In genomic region chrII:14383644-14384043, ce11 we compare ENCODE assay signal across 4 worm cellular contexts.
TF ChIP-seq lines count a peak whose summit lies in the region.

Gene mes-2 (plus strand): TSS chrII:14383973.

TF ChIP-seq in whole organism, L2 larva, 48 proteins besides CTCF, POLR2A, EP300 and RAD21 (continues in another document):
- TF ChIP-seq elt-3 (tag; optimal IDR thresholded peaks at IDR 0.05; lab: Kevin White, UChicago) (no peak), ztf-4 (tag; optimal IDR thresholded peaks at IDR 0.05; lab: Kevin White, UChicago) (peak; percentile 27), alr-1 (tag; optimal IDR thresholded peaks at IDR 0.05; lab: Kevin White, UChicago) (no peak), nhr-129 (tag; optimal IDR thresholded peaks at IDR 0.05; lab: Kevin White, UChicago) (peak; percentile 74), nhr-77 (tag; optimal IDR thresholded peaks at IDR 0.05; lab: Kevin White, UChicago) (no peak), F13H6.1 (tag; optimal IDR thresholded peaks at IDR 0.05; lab: Kevin White, UChicago) (peak; percentile 63), C34F6.9 (tag; optimal IDR thresholded peaks at IDR 0.05; lab: Kevin White, UChicago) (peak; percentile 86), unc-39 (tag; optimal IDR thresholded peaks at IDR 0.05; lab: Kevin White, UChicago) (no peak), mab-5 (tag; optimal IDR thresholded peaks at IDR 0.05; lab: Kevin White, UChicago) (peak; percentile 78), mbf-1 (tag; optimal IDR thresholded peaks at IDR 0.05; lab: Kevin White, UChicago) (no peak), nhr-237 (tag; optimal IDR thresholded peaks at IDR 0.05; lab: Kevin White, UChicago) (no peak), sem-4 (tag; optimal IDR thresholded peaks at IDR 0.05; lab: Kevin White, UChicago) (peak; percentile 19), lsy-2 (tag; optimal IDR thresholded peaks at IDR 0.05; lab: Kevin White, UChicago) (peak; percentile 82 to 92), nhr-6 (tag; optimal IDR thresholded peaks at IDR 0.05; lab: Kevin White, UChicago) (peak; percentile 55), ZK546.5 (tag; optimal IDR thresholded peaks at IDR 0.05; lab: Kevin White, UChicago) (peak; percentile 25), ceh-16 (tag; optimal IDR thresholded peaks at IDR 0.05; lab: Kevin White, UChicago) (no peak), ceh-82 (tag; optimal IDR thresholded peaks at IDR 0.05; lab: Kevin White, UChicago) (peak; percentile 27), fos-1 (tag; optimal IDR thresholded peaks at IDR 0.05; lab: Kevin White, UChicago) (peak; percentile 16), lin-11 (tag; optimal IDR thresholded peaks at IDR 0.05; lab: Kevin White, UChicago) (no peak), unc-62 (GFP tag; optimal IDR thresholded peaks at IDR 0.05; lab: Kevin White, UChicago) (no peak), snpc-4 (tag; optimal IDR thresholded peaks at IDR 0.05; lab: Kevin White, UChicago) (peak; percentile 72), R02D3.7 (tag; optimal IDR thresholded peaks at IDR 0.05; lab: Kevin White, UChicago) (peak; percentile 38), nhr-21 (tag; optimal IDR thresholded peaks at IDR 0.05; lab: Kevin White, UChicago) (peak; percentile 70), nhr-25 (tag; optimal IDR thresholded peaks at IDR 0.05; lab: Kevin White, UChicago) (peak; percentile 72)

TF ChIP-seq in whole organism, L4 larva, 104 proteins besides CTCF, POLR2A, EP300 and RAD21 (continues in another document):
- TF ChIP-seq zag-1 (tag; optimal IDR thresholded peaks at IDR 0.05; lab: Kevin White, UChicago) (no peak), daf-8 (GFP tag; IDR thresholded peaks at IDR 0.05; lab: Robert Waterston, UW) (no peak), pha-4 (GFP tag; IDR thresholded peaks at IDR 0.05; lab: Robert Waterston, UW) (0 out of 2 replicates have a peak, but pooled peaks have one; percentile 44), pha-4 (tag; optimal IDR thresholded peaks at IDR 0.05; lab: Kevin White, UChicago) (peak; percentile 31), ceh-20 (GFP tag; IDR thresholded peaks at IDR 0.05; lab: Robert Waterston, UW) (no peak), duxl-1 (tag; optimal IDR thresholded peaks at IDR 0.05; lab: Kevin White, UChicago; ENCODE audit: poor library complexity) (no peak), D1046.2 (GFP tag; IDR thresholded peaks at IDR 0.05; lab: Robert Waterston, UW) (no peak), nhr-42 (GFP tag; IDR thresholded peaks at IDR 0.05; lab: Robert Waterston, UW) (peak; percentile 88), lin-39 (tag; optimal IDR thresholded peaks at IDR 0.05; lab: Kevin White, UChicago) (no peak), F10B5.3 (tag; optimal IDR thresholded peaks at IDR 0.05; lab: Kevin White, UChicago) (no peak), nhr-102 (tag; optimal IDR thresholded peaks at IDR 0.05; lab: Kevin White, UChicago) (peak; percentile 32), spr-3 (GFP tag; optimal IDR thresholded peaks at IDR 0.05; lab: Kevin White, UChicago) (no peak), lin-38 (GFP tag; IDR thresholded peaks at IDR 0.05; lab: Robert Waterston, UW) (peak; percentile 99), rbr-2 (tag; optimal IDR thresholded peaks at IDR 0.05; lab: Kevin White, UChicago) (peak; percentile 63), unc-130 (GFP tag; optimal IDR thresholded peaks at IDR 0.05; lab: Kevin White, UChicago) (peak; percentile 16), mdt-29 (GFP tag; IDR thresholded peaks at IDR 0.05; lab: Robert Waterston, UW) (no peak), ztf-7 (tag; optimal IDR thresholded peaks at IDR 0.05; lab: Kevin White, UChicago) (peak; percentile 41), Y75B8A.6 (GFP tag; IDR thresholded peaks at IDR 0.05; lab: Robert Waterston, UW) (no peak), unc-39 (tag; optimal IDR thresholded peaks at IDR 0.05; lab: Kevin White, UChicago) (no peak), nhr-10 (tag; optimal IDR thresholded peaks at IDR 0.05; lab: Kevin White, UChicago) (no peak), ceh-62 (tag; optimal IDR thresholded peaks at IDR 0.05; lab: Kevin White, UChicago) (no peak), nhr-11 (tag; optimal IDR thresholded peaks at IDR 0.05; lab: Kevin White, UChicago) (peak; percentile 33), F26F4.8 (GFP tag; conservative IDR thresholded peaks at IDR 0.05; lab: Robert Waterston, UW) (no peak), hlh-30 (tag; optimal IDR thresholded peaks at IDR 0.05; lab: Kevin White, UChicago; ENCODE audit: insufficient read depth) (peak; percentile 62)

TF ChIP-seq in whole organism, late embryonic, 69 proteins besides CTCF, POLR2A, EP300 and RAD21 (continues in another document):
- TF ChIP-seq ceh-14 (tag; optimal IDR thresholded peaks at IDR 0.05; lab: Kevin White, UChicago): no peak
- TF ChIP-seq ceh-31 (tag; optimal IDR thresholded peaks at IDR 0.05; lab: Kevin White, UChicago): peak; percentile 17
- no peak for TF ChIP-seq fax-1 (tag; optimal IDR thresholded peaks at IDR 0.05; lab: Kevin White, UChicago)
- no peak for TF ChIP-seq C38D4.7 (GFP tag; optimal IDR thresholded peaks at IDR 0.05; lab: Kevin White, UChicago)
- TF ChIP-seq tbx-2 (tag; optimal IDR thresholded peaks at IDR 0.05; lab: Kevin White, UChicago): peak; percentile 27
- no peak for TF ChIP-seq ceh-18 (tag; optimal IDR thresholded peaks at IDR 0.05; lab: Kevin White, UChicago)
- no peak for TF ChIP-seq eyg-1 (tag; optimal IDR thresholded peaks at IDR 0.05; lab: Kevin White, UChicago)
- TF ChIP-seq dmd-4 (tag; optimal IDR thresholded peaks at IDR 0.05; lab: Kevin White, UChicago; ENCODE audit: borderline replicate concordance): no peak
- no peak for TF ChIP-seq lin-11 (tag; optimal IDR thresholded peaks at IDR 0.05; lab: Kevin White, UChicago)
- peak; percentile 33 for TF ChIP-seq dve-1 (tag; optimal IDR thresholded peaks at IDR 0.05; lab: Kevin White, UChicago)
- no peak for TF ChIP-seq ceh-24 (tag; optimal IDR thresholded peaks at IDR 0.05; lab: Kevin White, UChicago)
- TF ChIP-seq sox-2 (GFP tag; IDR thresholded peaks at IDR 0.05; lab: Robert Waterston, UW): no peak
- TF ChIP-seq sox-4 (tag; optimal IDR thresholded peaks at IDR 0.05; lab: Kevin White, UChicago): no peak
- no peak for TF ChIP-seq nhr-11 (tag; optimal IDR thresholded peaks at IDR 0.05; lab: Kevin White, UChicago)
- no peak for TF ChIP-seq unc-3 (GFP tag; conservative IDR thresholded peaks at IDR 0.05; lab: Robert Waterston, UW)
- no peak for TF ChIP-seq unc-3 (tag; optimal IDR thresholded peaks at IDR 0.05; lab: Kevin White, UChicago)
- peak; percentile 13 for TF ChIP-seq unc-55 (GFP tag; optimal IDR thresholded peaks at IDR 0.05; lab: Kevin White, UChicago)
- TF ChIP-seq elt-2 (tag; optimal IDR thresholded peaks at IDR 0.05; lab: Kevin White, UChicago): peak; percentile 12
- peak; percentile 0 for TF ChIP-seq che-1 (tag; optimal IDR thresholded peaks at IDR 0.05; lab: Kevin White, UChicago)
- no peak for TF ChIP-seq ceh-19 (GFP tag; optimal IDR thresholded peaks at IDR 0.05; lab: Kevin White, UChicago)
- no peak for TF ChIP-seq sdc-2 (tag; optimal IDR thresholded peaks at IDR 0.05; lab: Kevin White, UChicago)
- TF ChIP-seq nfya-1 (tag; optimal IDR thresholded peaks at IDR 0.05; lab: Kevin White, UChicago): peak; percentile 30
- TF ChIP-seq pax-1 (tag; optimal IDR thresholded peaks at IDR 0.05; lab: Kevin White, UChicago): no peak
- TF ChIP-seq F13H6.1 (tag; optimal IDR thresholded peaks at IDR 0.05; lab: Kevin White, UChicago): no peak
- no peak for TF ChIP-seq T23F11.4 (GFP tag; optimal IDR thresholded peaks at IDR 0.05; lab: Kevin White, UChicago)
- TF ChIP-seq C08G9.2 (tag; optimal IDR thresholded peaks at IDR 0.05; lab: Kevin White, UChicago): no peak
- TF ChIP-seq mec-3 (tag; optimal IDR thresholded peaks at IDR 0.05; lab: Kevin White, UChicago; ENCODE audit: borderline replicate concordance): no peak

TF ChIP-seq in whole organism, mixed stage, embryonic, 35 proteins besides CTCF, POLR2A, EP300 and RAD21:
- TF ChIP-seq ztf-11 (tag; optimal IDR thresholded peaks at IDR 0.05; lab: Kevin White, UChicago) (no peak), unc-62 (GFP tag; optimal IDR thresholded peaks at IDR 0.05; lab: Kevin White, UChicago) (peak; percentile 21), drap-1 (GFP tag; optimal IDR thresholded peaks at IDR 0.05; lab: Kevin White, UChicago) (no peak), nhr-2 (tag; optimal IDR thresholded peaks at IDR 0.05; lab: Kevin White, UChicago) (peak; percentile 3), blmp-1 (tag; optimal IDR thresholded peaks at IDR 0.05; lab: Kevin White, UChicago) (no peak), lsy-2 (tag; optimal IDR thresholded peaks at IDR 0.05; lab: Kevin White, UChicago) (peak; percentile 37), ces-1 (GFP tag; optimal IDR thresholded peaks at IDR 0.05; lab: Kevin White, UChicago) (peak; percentile 57), bed-3 (GFP tag; optimal IDR thresholded peaks at IDR 0.05; lab: Kevin White, UChicago) (no peak), hlh-1 (tag; optimal IDR thresholded peaks at IDR 0.05; lab: Kevin White, UChicago) (peak; percentile 68), lin-13 (tag; optimal IDR thresholded peaks at IDR 0.05; lab: Kevin White, UChicago) (peak; percentile 60), nhr-237 (tag; optimal IDR thresholded peaks at IDR 0.05; lab: Kevin White, UChicago) (peak; percentile 50), ham-2 (GFP tag; optimal IDR thresholded peaks at IDR 0.05; lab: Kevin White, UChicago) (no peak), M03D4.4 (tag; optimal IDR thresholded peaks at IDR 0.05; lab: Kevin White, UChicago) (no peak), pha-4 (tag; optimal IDR thresholded peaks at IDR 0.05; lab: Kevin White, UChicago) (peak; percentile 60), tbx-8 (GFP tag; optimal IDR thresholded peaks at IDR 0.05; lab: Kevin White, UChicago) (no peak), sptf-1 (tag; optimal IDR thresholded peaks at IDR 0.05; lab: Kevin White, UChicago) (peak; percentile 14), mep-1 (tag; optimal IDR thresholded peaks at IDR 0.05; lab: Kevin White, UChicago) (peak; percentile 88), ceh-43 (GFP tag; optimal IDR thresholded peaks at IDR 0.05; lab: Kevin White, UChicago) (no peak), ceh-83 (GFP tag; optimal IDR thresholded peaks at IDR 0.05; lab: Kevin White, UChicago) (peak; percentile 53)
